Fruit fly (Drosophila melanogaster): ENCODE measurements around the gene Arts.

dm6 chr3L:16556523-16556922, 46.1 kb upstream of the Arts start, which contains the start of gene CG4229:
- TF ChIP-seq danr (GFP tag; IDR thresholded peaks at IDR 0.05) (no peak), nmo (GFP tag; optimal IDR thresholded peaks at IDR 0.05) (no peak), peb (GFP tag; IDR thresholded peaks at IDR 0.05) (no peak), Mrtf (GFP tag; IDR thresholded peaks at IDR 0.05) (no peak), CG8089 (GFP tag; optimal IDR thresholded peaks at IDR 0.05) (no peak), pan (optimal IDR thresholded peaks at IDR 0.05) (no peak), pan (GFP tag; optimal IDR thresholded peaks at IDR 0.05 in 1 of 2, IDR thresholded peaks at IDR 0.05 in 1 of 2) (no peak), dan (GFP tag; IDR thresholded peaks at IDR 0.05) (no peak), kni (GFP tag; optimal IDR thresholded peaks at IDR 0.05) (no peak), lov (optimal IDR thresholded peaks at IDR 0.05) (no peak), lov (GFP tag; IDR thresholded peaks at IDR 0.05) (no peak)

Measured in whole organism, embryonic.